Worm (Caenorhabditis elegans): ENCODE results near the gene hpr-17.

DNA sequence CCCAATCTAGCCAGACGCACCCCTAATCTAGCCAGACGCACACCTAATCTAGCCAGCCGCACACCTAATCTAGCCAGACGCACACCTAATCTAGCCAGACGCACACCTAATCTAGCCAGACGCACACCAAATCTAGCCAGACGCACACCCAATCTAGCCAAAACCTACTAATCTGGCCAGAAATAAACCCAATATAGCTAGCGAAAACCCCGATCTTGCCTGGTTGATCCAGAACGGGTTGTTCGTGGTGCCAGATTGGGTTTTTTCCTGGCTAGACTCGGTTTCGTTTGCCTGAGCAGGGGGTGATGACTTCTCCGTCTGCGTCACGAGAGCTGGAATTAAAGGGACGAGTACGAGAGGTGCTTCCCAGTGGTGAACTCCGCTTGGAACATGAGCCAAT is 27.3 kb upstream of the hpr-17 start, which contains the start of gene W09H1.3:
- TF ChIP-seq nhr-237 (tag; optimal IDR thresholded peaks at IDR 0.05), result no peak
- no peak for TF ChIP-seq mdl-1 (tag; optimal IDR thresholded peaks at IDR 0.05)
- no peak for TF ChIP-seq fos-1 (tag; optimal IDR thresholded peaks at IDR 0.05)
- no peak for TF ChIP-seq hlh-4 (tag; optimal IDR thresholded peaks at IDR 0.05)
- no peak for TF ChIP-seq zag-1 (tag; optimal IDR thresholded peaks at IDR 0.05)
